Worm (Caenorhabditis elegans): ENCODE data around the gene tsp-3.
A peak's percentile ranks its signal among the peaks of the same experiment; 100 is the strongest.

Gene tsp-3

ce11 chrIII:13216488-13217016 is 4.1 kb downstream of the tsp-3 start:
- TF ChIP-seq Y53F4B.3 (GFP tag; IDR thresholded peaks at IDR 0.05), result no peak
- TF ChIP-seq rpc-1 (optimal IDR thresholded peaks at IDR 0.05), result no peak
- TF ChIP-seq rpc-1 (tag; optimal IDR thresholded peaks at IDR 0.05), result no peak
- no peak for TF ChIP-seq F55B11.4 (tag; optimal IDR thresholded peaks at IDR 0.05; ENCODE audit: borderline replicate concordance, insufficient read depth)
- no peak for TF ChIP-seq K11D2.4 (GFP tag; IDR thresholded peaks at IDR 0.05)
- no peak for TF ChIP-seq somi-1 (GFP tag; optimal IDR thresholded peaks at IDR 0.05)
- no peak for TF ChIP-seq attf-3 (GFP tag; conservative IDR thresholded peaks at IDR 0.05)
- TF ChIP-seq attf-5 (GFP tag; optimal IDR thresholded peaks at IDR 0.05), result no peak
- no peak for TF ChIP-seq cebp-2 (GFP tag; IDR thresholded peaks at IDR 0.05)
- no peak for TF ChIP-seq atf-7 (tag; optimal IDR thresholded peaks at IDR 0.05)

- TF ChIP-seq Y95B8A.8 (GFP tag; IDR thresholded peaks at IDR 0.05), result no peak
- no peak for TF ChIP-seq ceh-58 (GFP tag; IDR thresholded peaks at IDR 0.05)
- no peak for TF ChIP-seq madf-10 (tag; optimal IDR thresholded peaks at IDR 0.05)
- no peak for TF ChIP-seq lir-1 (GFP tag; conservative IDR thresholded peaks at IDR 0.05)
- no peak for TF ChIP-seq nfya-2 (GFP tag; IDR thresholded peaks at IDR 0.05)
- no peak for TF ChIP-seq akir-1 (GFP tag; optimal IDR thresholded peaks at IDR 0.05)
- no peak for TF ChIP-seq somi-1 (GFP tag; optimal IDR thresholded peaks at IDR 0.05)
- TF ChIP-seq xnd-1 (tag; optimal IDR thresholded peaks at IDR 0.05), result no peak
- TF ChIP-seq let-526 (GFP tag; IDR thresholded peaks at IDR 0.05), result no peak
- TF ChIP-seq ztf-25 (GFP tag; IDR thresholded peaks at IDR 0.05), result no peak
- TF ChIP-seq nfya-1 (tag; optimal IDR thresholded peaks at IDR 0.05; ENCODE audit: borderline replicate concordance, insufficient read depth), result no peak
- no peak for TF ChIP-seq C17E4.6 (GFP tag; IDR thresholded peaks at IDR 0.05)
- TF ChIP-seq mxl-1 (tag; optimal IDR thresholded peaks at IDR 0.05), result no peak
Measured at ce11 chrIII:13222772-13223171, 10.3 kb downstream of the tsp-3 start, which contains the start of gene Y43F4A.1. Gene Y43F4A.1 (plus strand): TSS chrIII:13223072.

ce11 chrIII:13224395-13224794 is 11.9 kb downstream of the tsp-3 start:
- TF ChIP-seq B0261.1 (tag; optimal IDR thresholded peaks at IDR 0.05) (peak; percentile 77), nfyb-1 (GFP tag; IDR thresholded peaks at IDR 0.05) (0 out of 2 replicates have a peak, but pooled peaks have one; percentile 42), nhr-90 (tag; optimal IDR thresholded peaks at IDR 0.05) (peak; percentile 40), chd-7 (tag; optimal IDR thresholded peaks at IDR 0.05) (no peak), rec-8 (tag; optimal IDR thresholded peaks at IDR 0.05) (peak; percentile 21 to 22), F37B4.10 (GFP tag; IDR thresholded peaks at IDR 0.05) (no peak), snpc-1.3 (tag; optimal IDR thresholded peaks at IDR 0.05; ENCODE audit: insufficient read depth) (peak; percentile 38), snpc-4 (GFP tag; optimal IDR thresholded peaks at IDR 0.05) (peak; percentile 30), snpc-4 (tag; optimal IDR thresholded peaks at IDR 0.05) (peak in 1 of 4 experiments; percentile 29), ztf-18 (tag; optimal IDR thresholded peaks at IDR 0.05) (peak; percentile 24), snpc-3.4 (tag; optimal IDR thresholded peaks at IDR 0.05) (peak; percentile 25), Y67H2A.10 (GFP tag; conservative IDR thresholded peaks at IDR 0.05) (no peak), mel-28 (tag; optimal IDR thresholded peaks at IDR 0.05; ENCODE audit: borderline replicate concordance) (no peak), him-1 (tag; optimal IDR thresholded peaks at IDR 0.05) (peak; percentile 44), Y53F4B.3 (GFP tag; IDR thresholded peaks at IDR 0.05) (no peak), pbrm-1 (GFP tag; IDR thresholded peaks at IDR 0.05) (0 out of 2 replicates have a peak, but pooled peaks have one; percentile 41), lin-35 (GFP tag; optimal IDR thresholded peaks at IDR 0.05) (peak in 1 of 3 experiments; percentile 30), hmg-1.2 (GFP tag; IDR thresholded peaks at IDR 0.05) (peak; percentile 61), lsl-1 (GFP tag; optimal IDR thresholded peaks at IDR 0.05) (no peak), repo-1 (tag; optimal IDR thresholded peaks at IDR 0.05) (no peak), ztf-25 (GFP tag; IDR thresholded peaks at IDR 0.05) (no peak), mes-4 (tag; optimal IDR thresholded peaks at IDR 0.05) (no peak), hsf-1 (GFP tag; IDR thresholded peaks at IDR 0.05) (no peak), gei-17 (GFP tag; optimal IDR thresholded peaks at IDR 0.05) (no peak), dpff-1 (tag; optimal IDR thresholded peaks at IDR 0.05) (no peak), die-1 (tag; optimal IDR thresholded peaks at IDR 0.05) (peak; percentile 70), madf-10 (tag; optimal IDR thresholded peaks at IDR 0.05) (no peak)
